Worm (Caenorhabditis elegans) whole organism, L4 larva: ENCODE results near the gene fbxc-52.
A peak's percentile ranks its signal among the peaks of the same experiment; 100 is the strongest.

Experiments used
- F10B5.3 ChIP-seq: sonication (generic microtip); optimal IDR thresholded peaks from 2 replicates; lab custom pipeline; 2016; ENCODE audit warnings: mild to moderate bottlenecking, missing genetic modification characterization, missing compliant biosample characterization
- R02D3.7 ChIP-seq: fragments of 150-350 bp; sonication (generic microtip); optimal IDR thresholded peaks from 3 replicates; lab custom pipeline; 2014; ENCODE audit warnings: missing biosample characterization, missing genetic modification characterization
- Y105C5A.15 ChIP-seq: fragments of 200-800 bp; sonication (Bioruptor generic); IDR thresholded peaks from 2 replicates; pipeline ENCODE4 v1.3.6; 2022; ENCODE audit warnings: missing genetic modification characterization, missing compliant biosample characterization
- Y5F2A.4 ChIP-seq: fragments of 200-800 bp; sonication (Bioruptor generic); optimal IDR thresholded peaks from 2 replicates; lab custom pipeline; 2018; ENCODE audit warnings: mild to moderate bottlenecking, missing genetic modification characterization, missing compliant biosample characterization
- ZK337.2 ChIP-seq: fragments of 200-800 bp; sonication (Bioruptor generic); IDR thresholded peaks from 2 replicates; pipeline ENCODE4 v1.3.6; 2022; ENCODE audit warnings: missing genetic modification reagents, missing genetic modification characterization, missing compliant biosample characterization
- ZK546.5 ChIP-seq, 2 experiments: sonication (generic microtip); optimal IDR thresholded peaks; 2 replicates each; lab custom pipeline; 2017; ENCODE audit warnings: missing biosample characterization in 2 of 2, missing genetic modification characterization in 2 of 2
- arid-1 ChIP-seq: fragments of 200-800 bp; sonication (Bioruptor generic); conservative IDR thresholded peaks from 2 replicates; pipeline ENCODE4 v1.3.6; 2022; ENCODE audit warnings: missing genetic modification reagents, missing genetic modification characterization, missing compliant biosample characterization
- ceh-44 ChIP-seq: fragments of 200-800 bp; sonication (Bioruptor generic); IDR thresholded peaks from 2 replicates; pipeline ENCODE4 v1.3.6; 2022; ENCODE audit warnings: missing genetic modification reagents, missing genetic modification characterization, missing compliant biosample characterization
- ceh-62 ChIP-seq: sonication (generic microtip); optimal IDR thresholded peaks from 2 replicates; lab custom pipeline; 2017; ENCODE audit warnings: missing biosample characterization, missing genetic modification characterization
- ceh-82 ChIP-seq: sonication (generic microtip); optimal IDR thresholded peaks from 2 replicates; lab custom pipeline; 2017; ENCODE audit warnings: missing biosample characterization, missing genetic modification characterization
- ces-1 ChIP-seq: fragments of 150-350 bp; sonication (generic microtip); optimal IDR thresholded peaks from 4 replicates; lab custom pipeline; 2014; ENCODE audit warnings: missing biosample characterization, missing genetic modification reagents, missing genetic modification characterization
- cey-2 ChIP-seq: sonication (generic microtip); optimal IDR thresholded peaks from 3 replicates; lab custom pipeline; 2017; ENCODE audit warnings: missing genetic modification characterization, mild to moderate bottlenecking, missing compliant biosample characterization, antibody characterized with exemption, borderline replicate concordance; ENCODE audit not compliant: insufficient read depth
- ctbp-1 ChIP-seq: fragments of 200-800 bp; sonication (Bioruptor generic); IDR thresholded peaks from 2 replicates; pipeline ENCODE4 v1.3.6; 2022; ENCODE audit warnings: missing genetic modification reagents, missing genetic modification characterization, missing compliant biosample characterization
- dmd-9 ChIP-seq: fragments of 200-800 bp; sonication (Bioruptor generic); IDR thresholded peaks from 2 replicates; pipeline ENCODE4 v1.3.6; 2022; ENCODE audit warnings: missing genetic modification reagents, missing genetic modification characterization, missing compliant biosample characterization
- dpl-1 ChIP-seq: fragments of 150-350 bp; optimal IDR thresholded peaks from 2 replicates; lab custom pipeline; 2014; ENCODE audit warnings: missing biosample characterization, missing genetic modification reagents, missing genetic modification characterization
- duxl-1 ChIP-seq: sonication (generic microtip); optimal IDR thresholded peaks from 2 replicates; lab custom pipeline; 2016; ENCODE audit warnings: mild to moderate bottlenecking, missing genetic modification characterization, moderate library complexity, missing compliant biosample characterization; ENCODE audit not compliant: poor library complexity
- egl-43 ChIP-seq: fragments of 200-800 bp; sonication (Bioruptor generic); IDR thresholded peaks from 2 replicates; pipeline ENCODE4 v1.3.6; 2022; ENCODE audit warnings: missing genetic modification reagents, missing genetic modification characterization, missing compliant biosample characterization
- fkh-10 ChIP-seq: fragments of 150-350 bp; optimal IDR thresholded peaks from 2 replicates; lab custom pipeline; 2014; ENCODE audit warnings: missing biosample characterization, missing genetic modification reagents, missing genetic modification characterization
- hif-1 ChIP-seq, 2 experiments: sonication (generic microtip); optimal IDR thresholded peaks; 2 replicates each; lab custom pipeline; 2016 to 2017; ENCODE audit warnings: missing compliant biosample characterization in 2 of 2, missing genetic modification characterization in 2 of 2, missing genetic modification reagents in 2 of 2, missing genotype in 2 of 2, mild to moderate bottlenecking in 1 of 2
- lir-3 ChIP-seq: sonication (generic microtip); optimal IDR thresholded peaks from 2 replicates; lab custom pipeline; 2016; ENCODE audit warnings: mild to moderate bottlenecking, missing genetic modification characterization, missing compliant biosample characterization
- lsy-2 ChIP-seq, 2 experiments: fragments of 150-350 bp in 1 of 2; sonication (generic microtip) in 1 of 2; optimal IDR thresholded peaks; 2 replicates each; lab custom pipeline; 2014 to 2017; ENCODE audit warnings: missing biosample characterization in 2 of 2, missing genetic modification characterization in 2 of 2
- madf-5 ChIP-seq, 2 experiments: fragments of 200-800 bp; sonication (Bioruptor generic); IDR thresholded peaks; 2 replicates each; pipeline ENCODE4 v1.3.6; 2022; ENCODE audit warnings: missing compliant biosample characterization in 2 of 2, missing genetic modification characterization in 2 of 2
- mdl-1 ChIP-seq, 2 experiments: fragments of 150-350 bp in 1 of 2; sonication (generic microtip) in 1 of 2; optimal IDR thresholded peaks; 2 replicates each; lab custom pipeline; 2014 to 2017; ENCODE audit warnings: missing biosample characterization in 2 of 2, missing genetic modification characterization in 2 of 2
- mxl-2 ChIP-seq: fragments of 200-800 bp; sonication (Bioruptor generic); conservative IDR thresholded peaks from 2 replicates; pipeline ENCODE4 v1.3.6; 2022; ENCODE audit warnings: missing genetic modification reagents, missing genetic modification characterization, missing compliant biosample characterization
- mxl-3 ChIP-seq: fragments of 200-800 bp; sonication (Bioruptor generic); optimal IDR thresholded peaks from 2 replicates; lab custom pipeline; 2018; ENCODE audit warnings: mild to moderate bottlenecking, missing genetic modification characterization, missing compliant biosample characterization
- nhr-102 ChIP-seq: sonication (generic microtip); optimal IDR thresholded peaks from 2 replicates; lab custom pipeline; 2016; ENCODE audit warnings: mild to moderate bottlenecking, missing genetic modification characterization, moderate library complexity, missing compliant biosample characterization
- nhr-28 ChIP-seq: fragments of 150-350 bp; optimal IDR thresholded peaks from 2 replicates; lab custom pipeline; 2014; ENCODE audit warnings: missing biosample characterization, missing genetic modification characterization
- nhr-42 ChIP-seq: fragments of 200-800 bp; sonication (Bioruptor generic); IDR thresholded peaks from 2 replicates; pipeline ENCODE4 v1.3.6; 2022; ENCODE audit warnings: missing genetic modification characterization, missing compliant biosample characterization
- nhr-48 ChIP-seq: sonication (generic microtip); optimal IDR thresholded peaks from 2 replicates; lab custom pipeline; 2016; ENCODE audit warnings: mild to moderate bottlenecking, missing genetic modification characterization, missing compliant biosample characterization
- nhr-6 ChIP-seq: fragments of 150-350 bp; optimal IDR thresholded peaks from 2 replicates; lab custom pipeline; 2014; ENCODE audit warnings: missing biosample characterization, missing genetic modification characterization
- nhr-77 ChIP-seq: fragments of 150-350 bp; optimal IDR thresholded peaks from 2 replicates; lab custom pipeline; 2014; ENCODE audit warnings: missing biosample characterization, missing genetic modification characterization
- php-3 ChIP-seq: fragments of 200-800 bp; sonication (Bioruptor generic); IDR thresholded peaks from 2 replicates; pipeline ENCODE4 v1.3.6; 2022; ENCODE audit warnings: missing genetic modification reagents, missing genetic modification characterization, missing compliant biosample characterization
- pqm-1 ChIP-seq: sonication (generic microtip); optimal IDR thresholded peaks from 2 replicates; lab custom pipeline; 2017; ENCODE audit warnings: missing biosample characterization, missing genetic modification characterization
- rbr-2 ChIP-seq: sonication (generic microtip); optimal IDR thresholded peaks from 2 replicates; lab custom pipeline; 2016; ENCODE audit warnings: missing genotype, missing genetic modification characterization, missing compliant biosample characterization
- saeg-2 ChIP-seq: fragments of 200-800 bp; sonication (Bioruptor generic); IDR thresholded peaks from 2 replicates; pipeline ENCODE4 v1.3.6; 2022; ENCODE audit warnings: missing genetic modification reagents, missing genetic modification characterization, missing compliant biosample characterization
- skn-1 ChIP-seq: fragments of 150-350 bp; optimal IDR thresholded peaks from 2 replicates; lab custom pipeline; 2014; ENCODE audit warnings: missing biosample characterization, missing genetic modification characterization
- spr-3 ChIP-seq: fragments of 200-800 bp; sonication (Bioruptor generic); optimal IDR thresholded peaks from 2 replicates; lab custom pipeline; 2018; ENCODE audit warnings: mild to moderate bottlenecking, missing genetic modification characterization, missing compliant biosample characterization
- unc-62 ChIP-seq, 3 experiments: fragments of 150-350 bp in 1 of 3; sonication (generic microtip); optimal IDR thresholded peaks in 2 of 3; peaks in 1 of 3; 1 replicate in 1 of 3; 2 replicates in 2 of 3; lab custom pipeline; 2014 to 2017; ENCODE audit warnings: missing biosample characterization in 3 of 3, missing genetic modification characterization in 3 of 3, missing genetic modification reagents in 3 of 3, missing genotype in 1 of 3
- vab-7 ChIP-seq: fragments of 200-800 bp; sonication (Bioruptor generic); IDR thresholded peaks from 2 replicates; pipeline ENCODE4 v1.3.6; 2022; ENCODE audit warnings: missing genetic modification reagents, missing genetic modification characterization, missing compliant biosample characterization
- zag-1 ChIP-seq: fragments of 150-350 bp; optimal IDR thresholded peaks from 2 replicates; lab custom pipeline; 2014; ENCODE audit warnings: missing biosample characterization, missing genetic modification characterization
- ztf-11 ChIP-seq: fragments of 150-350 bp; optimal IDR thresholded peaks from 2 replicates; lab custom pipeline; 2014; ENCODE audit warnings: missing biosample characterization, missing genetic modification characterization
- ztf-7 ChIP-seq: fragments of 150-350 bp; optimal IDR thresholded peaks from 2 replicates; lab custom pipeline; 2014; ENCODE audit warnings: missing biosample characterization, missing genetic modification characterization

The fbxc-52 gene

ce11 chrII:3678978-3679377 lies 38.1 kb upstream of the fbxc-52 start:
- TF ChIP-seq ctbp-1 (GFP tag; lab: Robert Waterston, UW) (no peak), unc-62 (GFP tag; optimal IDR thresholded peaks at IDR 0.05 in 1 of 2; lab: Kevin White, UChicago) (peak in 1 of 2 experiments; percentile 92), unc-62 (tag; optimal IDR thresholded peaks at IDR 0.05; lab: Kevin White, UChicago) (no peak)

DNA sequence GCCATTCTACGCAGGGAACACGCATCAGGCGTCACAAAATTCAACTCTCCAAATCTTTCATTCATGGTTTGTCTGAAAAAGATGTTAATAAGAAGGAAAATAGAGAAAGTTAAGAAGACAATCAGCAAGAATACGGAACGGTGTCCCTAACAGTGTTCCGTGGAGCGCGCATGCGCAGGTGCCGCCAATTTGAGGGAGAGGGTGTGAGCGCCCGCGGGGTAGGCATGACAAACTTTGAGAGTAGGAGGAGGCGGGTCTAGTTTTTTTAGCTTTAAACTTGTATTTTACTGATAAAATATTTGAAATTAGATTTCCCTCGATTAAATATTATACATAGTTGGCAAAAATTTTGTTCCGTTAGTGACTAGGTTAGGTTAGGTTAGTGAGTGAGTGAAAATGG lies 36.7 kb upstream of the fbxc-52 start:
- TF ChIP-seq dmd-9 (GFP tag; lab: Robert Waterston, UW): no peak
- no peak for TF ChIP-seq nhr-42 (GFP tag; lab: Robert Waterston, UW)
- no peak for TF ChIP-seq Y105C5A.15 (GFP tag; lab: Robert Waterston, UW)
- TF ChIP-seq nhr-77 (tag; lab: Kevin White, UChicago): no peak
- no peak for TF ChIP-seq nhr-6 (tag; lab: Kevin White, UChicago)
- no peak for TF ChIP-seq ZK337.2 (GFP tag; lab: Robert Waterston, UW)
- no peak for TF ChIP-seq ZK546.5 (tag; optimal IDR thresholded peaks at IDR 0.05; lab: Kevin White, UChicago)
- no peak for TF ChIP-seq Y5F2A.4 (GFP tag; lab: Kevin White, UChicago)
- TF ChIP-seq nhr-48: no peak

DNA sequence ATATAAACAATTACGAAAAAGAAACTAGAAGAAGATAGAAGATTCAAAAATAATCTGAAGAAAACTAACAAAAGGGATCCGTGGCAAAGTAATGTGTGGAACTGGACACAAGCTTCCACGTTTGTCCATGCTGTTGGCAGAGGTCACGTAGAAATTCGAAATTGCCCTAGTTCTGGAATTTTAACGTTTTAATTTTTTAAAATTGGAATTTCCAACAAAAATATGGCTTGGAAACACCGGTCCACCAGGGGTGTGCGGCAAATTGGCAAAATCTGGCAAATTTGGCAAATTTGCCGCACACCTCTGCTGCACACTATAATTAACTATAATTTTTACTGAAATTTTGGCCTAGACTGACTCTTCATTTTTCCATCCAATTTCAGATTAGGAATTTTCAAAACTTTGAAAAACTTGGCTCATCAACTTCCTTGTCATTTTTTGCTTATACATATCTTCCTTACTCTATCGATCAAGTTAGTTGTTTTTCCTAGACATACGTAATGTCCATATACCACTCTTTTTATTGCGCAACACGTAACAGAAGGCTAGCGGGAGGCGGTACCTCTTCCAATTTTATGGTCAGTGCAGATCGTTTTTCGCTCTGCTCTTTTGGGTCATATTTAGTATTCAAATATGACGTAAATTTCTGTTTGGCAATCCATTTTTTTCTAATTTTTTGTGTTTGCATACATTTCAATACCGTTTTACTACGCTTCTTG lies 35.5 kb upstream of the fbxc-52 start, which contains the start of gene F19B10.10:
F19B10.10 (minus strand) TSS at position 51 of the 719 bp plus-strand sequence.
- no peak for TF ChIP-seq nhr-28
- TF ChIP-seq ces-1 (GFP tag; lab: Kevin White, UChicago): no peak
- no peak for TF ChIP-seq pqm-1
- TF ChIP-seq unc-62 (GFP tag; optimal IDR thresholded peaks at IDR 0.05 in 1 of 2; lab: Kevin White, UChicago): no peak
- TF ChIP-seq unc-62 (tag; optimal IDR thresholded peaks at IDR 0.05; lab: Kevin White, UChicago): no peak
- no peak for TF ChIP-seq dpl-1 (GFP tag; lab: Kevin White, UChicago)
- TF ChIP-seq hif-1 (tag; optimal IDR thresholded peaks at IDR 0.05; lab: Kevin White, UChicago): no peak
- no peak for TF ChIP-seq cey-2
- TF ChIP-seq madf-5 (GFP tag; IDR thresholded peaks at IDR 0.05; lab: Robert Waterston, UW): no peak
- TF ChIP-seq saeg-2 (GFP tag; lab: Robert Waterston, UW): no peak
- no peak for TF ChIP-seq F10B5.3 (tag; lab: Kevin White, UChicago)
- no peak for TF ChIP-seq lsy-2 (tag; optimal IDR thresholded peaks at IDR 0.05; lab: Kevin White, UChicago)
- no peak for TF ChIP-seq rbr-2 (tag; lab: Kevin White, UChicago)
- no peak for TF ChIP-seq ceh-62
- no peak for TF ChIP-seq mxl-2 (GFP tag; lab: Robert Waterston, UW)
- TF ChIP-seq egl-43: no peak
- TF ChIP-seq lir-3 (tag; lab: Kevin White, UChicago): no peak
- no peak for TF ChIP-seq skn-1 (tag; lab: Kevin White, UChicago)
- no peak for TF ChIP-seq php-3 (GFP tag; lab: Robert Waterston, UW)
- TF ChIP-seq ztf-7 (tag; lab: Kevin White, UChicago): no peak
- TF ChIP-seq vab-7 (GFP tag; lab: Robert Waterston, UW): no peak

DNA sequence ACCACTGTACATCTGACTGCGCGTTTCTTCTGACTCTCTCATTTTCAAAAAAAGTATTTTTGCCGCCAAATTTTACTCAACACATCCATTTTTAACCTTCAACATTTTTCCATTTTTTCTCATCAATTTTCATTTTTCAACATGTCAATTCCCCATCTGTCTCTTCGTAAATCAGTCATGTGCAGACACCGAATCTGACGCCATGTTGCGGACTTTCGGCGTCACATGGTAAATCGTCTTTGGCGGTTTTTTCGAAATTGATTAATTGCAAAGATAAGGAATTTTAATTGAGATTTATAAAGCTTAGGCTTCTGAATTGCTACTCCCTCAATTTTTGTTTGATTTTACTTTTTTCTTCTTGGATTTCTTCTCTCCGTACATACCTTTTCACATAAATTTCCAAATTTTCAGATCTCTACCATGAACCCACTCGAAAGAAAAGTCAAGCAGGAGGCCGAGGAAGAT lies 34.3 kb upstream of the fbxc-52 start, which contains the start of gene F19B10.1:
F19B10.1 (plus strand) TSS at position 415 of the 465 bp plus-strand sequence.
- TF ChIP-seq ztf-11 (tag; lab: Kevin White, UChicago) (no peak), skn-1 (tag; lab: Kevin White, UChicago) (no peak), ZK337.2 (GFP tag; lab: Robert Waterston, UW) (no peak), php-3 (GFP tag; lab: Robert Waterston, UW) (no peak), rbr-2 (tag; lab: Kevin White, UChicago) (no peak), mxl-3 (GFP tag; lab: Kevin White, UChicago) (peak; percentile 63), ceh-44 (GFP tag; lab: Robert Waterston, UW) (no peak), F10B5.3 (tag; lab: Kevin White, UChicago) (no peak), unc-62 (GFP tag; optimal IDR thresholded peaks at IDR 0.05 in 1 of 2; lab: Kevin White, UChicago) (peak in 1 of 2 experiments; percentile 79), unc-62 (tag; optimal IDR thresholded peaks at IDR 0.05; lab: Kevin White, UChicago) (no peak), mdl-1 (tag; optimal IDR thresholded peaks at IDR 0.05; lab: Kevin White, UChicago) (peak in 1 of 2 experiments; percentile 66), nhr-102 (tag; lab: Kevin White, UChicago) (no peak), ceh-82 (no peak), arid-1 (no peak), egl-43 (no peak), pqm-1 (peak; percentile 3), fkh-10 (GFP tag; lab: Kevin White, UChicago) (no peak), spr-3 (no peak), R02D3.7 (tag; lab: Kevin White, UChicago) (peak; percentile 45), Y105C5A.15 (GFP tag; lab: Robert Waterston, UW) (no peak), cey-2 (no peak), duxl-1 (tag; lab: Kevin White, UChicago) (peak; percentile 85), zag-1 (tag; lab: Kevin White, UChicago) (no peak), madf-5 (GFP tag; IDR thresholded peaks at IDR 0.05; lab: Robert Waterston, UW) (no peak)
